Worm (Caenorhabditis elegans) whole organism, L1 larva: ENCODE data around the gene attf-2.

Experiments
- C04F5.9 ChIP-seq: sonication (generic microtip); optimal IDR thresholded peaks from 2 replicates; lab custom pipeline; 2016; ENCODE audit warnings: missing genetic modification characterization, missing compliant biosample characterization
- F16B12.6 ChIP-seq: fragments of 150-350 bp; optimal IDR thresholded peaks from 2 replicates; lab custom pipeline; 2014; ENCODE audit warnings: missing biosample characterization, missing genetic modification characterization
- alr-1 ChIP-seq: fragments of 200-800 bp; sonication (Bioruptor generic); optimal IDR thresholded peaks from 2 replicates; lab custom pipeline; 2018; ENCODE audit warnings: borderline replicate concordance, mild to moderate bottlenecking, missing genetic modification characterization, missing compliant biosample characterization
- blmp-1 ChIP-seq: fragments of 150-350 bp; optimal IDR thresholded peaks from 2 replicates; lab custom pipeline; 2014; ENCODE audit warnings: missing biosample characterization, missing genetic modification characterization
- ceh-82 ChIP-seq, 3 experiments: fragments of 150-350 bp in 1 of 3; sonication (generic microtip) in 2 of 3; optimal IDR thresholded peaks; 2 replicates each; lab custom pipeline; 2014 to 2017; ENCODE audit warnings: missing biosample characterization in 3 of 3, missing genetic modification characterization in 3 of 3
- ceh-88 ChIP-seq: fragments of 200-800 bp; sonication (Bioruptor generic); IDR thresholded peaks from 2 replicates; pipeline ENCODE4 v1.3.6; 2022; ENCODE audit warnings: missing genetic modification characterization, missing compliant biosample characterization
- dpl-1 ChIP-seq, 3 experiments: fragments of 150-350 bp in 2 of 3; sonication (generic microtip) in 1 of 3; optimal IDR thresholded peaks; 2 replicates each; lab custom pipeline; 2014 to 2017; ENCODE audit warnings: missing biosample characterization in 3 of 3, missing genetic modification characterization in 3 of 3, missing genetic modification reagents in 3 of 3
- dsc-1 ChIP-seq: sonication (generic microtip); optimal IDR thresholded peaks from 2 replicates; lab custom pipeline; 2016; ENCODE audit warnings: mild to moderate bottlenecking, missing genetic modification characterization, missing compliant biosample characterization
- efl-1 ChIP-seq, 4 experiments: fragments of 150-350 bp; optimal IDR thresholded peaks in 3 of 4; peaks in 1 of 4; 1 replicate in 1 of 4; 2 replicates in 3 of 4; lab custom pipeline; 2014; ENCODE audit warnings: missing biosample characterization in 2 of 4, missing genetic modification characterization in 2 of 4, missing genetic modification reagents in 2 of 4
- egl-13 ChIP-seq: sonication (generic microtip); optimal IDR thresholded peaks from 2 replicates; lab custom pipeline; 2016; ENCODE audit warnings: missing genotype, missing genetic modification reagents, missing genetic modification characterization, missing compliant biosample characterization
- elt-2 ChIP-seq: sonication (generic microtip); optimal IDR thresholded peaks from 2 replicates; lab custom pipeline; 2016; ENCODE audit warnings: missing genetic modification characterization, mild to moderate bottlenecking, inconsistent platforms, missing compliant biosample characterization, missing genetic modification reagents
- elt-3 ChIP-seq, 6 experiments: fragments of 150-350 bp in 1 of 6; sonication (generic microtip); optimal IDR thresholded peaks; 2 replicates each; lab custom pipeline; 2017 to 2018; ENCODE audit warnings: missing biosample characterization in 6 of 6, missing genetic modification characterization in 6 of 6, inconsistent platforms in 1 of 6
- ets-5 ChIP-seq: fragments of 200-800 bp; sonication (Bioruptor generic); IDR thresholded peaks from 2 replicates; pipeline ENCODE4 v1.3.6; 2022; ENCODE audit warnings: missing genetic modification characterization, missing compliant biosample characterization
- fos-1 ChIP-seq: fragments of 150-350 bp; optimal IDR thresholded peaks from 2 replicates; lab custom pipeline; 2014; ENCODE audit warnings: missing biosample characterization, missing genetic modification characterization
- hlh-17 ChIP-seq: fragments of 200-800 bp; sonication (Bioruptor generic); optimal IDR thresholded peaks from 2 replicates; lab custom pipeline; 2018; ENCODE audit warnings: missing genetic modification characterization, mild to moderate bottlenecking, missing compliant biosample characterization, moderate library complexity, borderline replicate concordance
- hlh-4 ChIP-seq: sonication (generic microtip); optimal IDR thresholded peaks from 2 replicates; lab custom pipeline; 2016; ENCODE audit warnings: mild to moderate bottlenecking, missing genetic modification characterization, missing compliant biosample characterization
- lin-14 ChIP-seq: fragments of 200-800 bp; sonication (Bioruptor generic); optimal IDR thresholded peaks from 2 replicates; lab custom pipeline; 2018; ENCODE audit warnings: mild to moderate bottlenecking, missing genetic modification characterization, moderate library complexity, missing compliant biosample characterization
- lin-35 ChIP-seq, 2 experiments: fragments of 150-350 bp; optimal IDR thresholded peaks; 2 replicates each; lab custom pipeline; 2014; ENCODE audit warnings: missing biosample characterization in 2 of 2, missing genetic modification characterization in 2 of 2, missing genetic modification reagents in 2 of 2
- lir-3 ChIP-seq: sonication (generic microtip); optimal IDR thresholded peaks from 2 replicates; lab custom pipeline; 2016; ENCODE audit warnings: mild to moderate bottlenecking, missing genetic modification characterization, moderate library complexity, missing compliant biosample characterization; ENCODE audit not compliant: poor library complexity
- mep-1 ChIP-seq: fragments of 150-350 bp; optimal IDR thresholded peaks from 2 replicates; lab custom pipeline; 2014; ENCODE audit warnings: missing biosample characterization, missing genetic modification characterization
- nhr-19 ChIP-seq: fragments of 200-800 bp; sonication (Bioruptor generic); conservative IDR thresholded peaks from 2 replicates; pipeline ENCODE4 v1.3.6; 2022; ENCODE audit warnings: missing genetic modification characterization, missing compliant biosample characterization
- nhr-28 ChIP-seq: fragments of 150-350 bp; optimal IDR thresholded peaks from 2 replicates; lab custom pipeline; 2014; ENCODE audit warnings: missing biosample characterization, missing genetic modification characterization
- nhr-71 ChIP-seq: sonication (generic microtip); optimal IDR thresholded peaks from 2 replicates; lab custom pipeline; 2016; ENCODE audit warnings: mild to moderate bottlenecking, missing genetic modification characterization, moderate library complexity, missing compliant biosample characterization
- nhr-77 ChIP-seq: fragments of 150-350 bp; optimal IDR thresholded peaks from 2 replicates; lab custom pipeline; 2014; ENCODE audit warnings: missing biosample characterization, missing genetic modification characterization
- nhr-84 ChIP-seq: sonication (generic microtip); optimal IDR thresholded peaks from 2 replicates; lab custom pipeline; 2017; ENCODE audit warnings: missing biosample characterization, missing genetic modification characterization
- nhr-90 ChIP-seq: sonication (generic microtip); optimal IDR thresholded peaks from 2 replicates; lab custom pipeline; 2016; ENCODE audit warnings: mild to moderate bottlenecking, missing genetic modification characterization, missing compliant biosample characterization; ENCODE audit not compliant: poor library complexity
- rnt-1 ChIP-seq: sonication (generic microtip); optimal IDR thresholded peaks from 2 replicates; lab custom pipeline; 2016; ENCODE audit warnings: mild to moderate bottlenecking, missing genetic modification characterization, moderate library complexity, missing compliant biosample characterization
- skn-1 ChIP-seq: fragments of 150-350 bp; optimal IDR thresholded peaks from 2 replicates; lab custom pipeline; 2014; ENCODE audit warnings: missing biosample characterization, missing genetic modification characterization
- snpc-4 ChIP-seq: fragments of 150-350 bp; optimal IDR thresholded peaks from 2 replicates; lab custom pipeline; 2014; ENCODE audit warnings: missing biosample characterization, missing genetic modification characterization
- unc-86 ChIP-seq: sonication (generic microtip); optimal IDR thresholded peaks from 2 replicates; lab custom pipeline; 2016; ENCODE audit warnings: missing genetic modification characterization, missing compliant biosample characterization
- unc-98 ChIP-seq: fragments of 200-800 bp; sonication (Bioruptor generic); IDR thresholded peaks from 2 replicates; pipeline ENCODE4 v1.3.6; 2022; ENCODE audit warnings: missing genetic modification characterization, missing compliant biosample characterization
- vab-15 ChIP-seq: sonication (generic microtip); optimal IDR thresholded peaks from 2 replicates; lab custom pipeline; 2017; ENCODE audit warnings: missing genotype, mild to moderate bottlenecking, missing genetic modification characterization, missing compliant biosample characterization
- ztf-11 ChIP-seq, 2 experiments: sonication (generic microtip); optimal IDR thresholded peaks; 2 replicates each; lab custom pipeline; 2016 to 2017; ENCODE audit warnings: missing genetic modification characterization in 2 of 2, missing biosample characterization in 1 of 2, missing compliant biosample characterization in 1 of 2

The attf-2 gene

ce11 chrV:7230847-7231246 is 34.9 kb upstream of the attf-2 start, which contains the start of the genes gei-6 and krr-1 (continued):
- TF ChIP-seq lin-14 (GFP tag; lab: Kevin White, UChicago) (no peak), ceh-88 (GFP tag; lab: Robert Waterston, UW) (no peak), ceh-82 (tag; optimal IDR thresholded peaks at IDR 0.05; lab: Kevin White, UChicago) (peak; percentile 7 to 52 (median 26)), dpl-1 (GFP tag; optimal IDR thresholded peaks at IDR 0.05; lab: Kevin White, UChicago) (peak; percentile 36 to 57 (median 52)), lin-35 (GFP tag; optimal IDR thresholded peaks at IDR 0.05; lab: Kevin White, UChicago) (peak; percentile 27 to 56), elt-2 (tag; lab: Kevin White, UChicago) (no peak), nhr-19 (GFP tag; lab: Robert Waterston, UW) (peak; percentile 48)

ce11 chrV:7225894-7226293 is 30.0 kb upstream of the attf-2 start:
- TF ChIP-seq efl-1 (optimal IDR thresholded peaks at IDR 0.05; lab: Kevin White, UChicago) (no peak), efl-1 (GFP tag; optimal IDR thresholded peaks at IDR 0.05 in 1 of 2; lab: Kevin White, UChicago) (peak in 1 of 2 experiments; percentile 10), fos-1 (tag; lab: Kevin White, UChicago) (no peak)

- peak; percentile 3 for TF ChIP-seq rnt-1 (tag; lab: Kevin White, UChicago)
- no peak for TF ChIP-seq C04F5.9 (tag; lab: Kevin White, UChicago)
- peak; percentile 68 for TF ChIP-seq blmp-1
- no peak for TF ChIP-seq egl-13 (tag; lab: Kevin White, UChicago)
- TF ChIP-seq lin-14 (GFP tag; lab: Kevin White, UChicago): peak; percentile 46
- TF ChIP-seq elt-3 (tag; optimal IDR thresholded peaks at IDR 0.05; lab: Kevin White, UChicago): peak in 1 of 6 experiments; percentile 38
- no peak for TF ChIP-seq ceh-88 (GFP tag; lab: Robert Waterston, UW)
- peak; percentile 20 for TF ChIP-seq mep-1
- no peak for TF ChIP-seq nhr-84
Measured at ce11 chrV:7224947-7225346, 29.0 kb upstream of the attf-2 start, which contains the start of gene fkb-3. Gene fkb-3, plus strand, starts transcription at chrV:7225223.

ce11 chrV:7224353-7224752 is 28.4 kb upstream of the attf-2 start:
- TF ChIP-seq hlh-17 (GFP tag; lab: Kevin White, UChicago): no peak
- no peak for TF ChIP-seq unc-86 (tag; lab: Kevin White, UChicago)
- no peak for TF ChIP-seq rnt-1 (tag; lab: Kevin White, UChicago)
- TF ChIP-seq hlh-4 (tag; lab: Kevin White, UChicago): no peak
- TF ChIP-seq nhr-19 (GFP tag; lab: Robert Waterston, UW): no peak
- no peak for TF ChIP-seq skn-1
- no peak for TF ChIP-seq ztf-11 (tag; optimal IDR thresholded peaks at IDR 0.05; lab: Kevin White, UChicago)
- no peak for TF ChIP-seq nhr-77 (tag; lab: Kevin White, UChicago)
- TF ChIP-seq vab-15 (tag; lab: Kevin White, UChicago): no peak
- no peak for TF ChIP-seq nhr-71
- no peak for TF ChIP-seq ets-5 (GFP tag; lab: Robert Waterston, UW)
- TF ChIP-seq nhr-28 (tag; lab: Kevin White, UChicago): no peak
- no peak for TF ChIP-seq dsc-1
- no peak for TF ChIP-seq unc-98

- TF ChIP-seq rnt-1 (tag; lab: Kevin White, UChicago) (peak; percentile 53), F16B12.6 (no peak), dsc-1 (peak; percentile 23), unc-98 (no peak), lin-14 (GFP tag; lab: Kevin White, UChicago) (peak; percentile 40), snpc-4 (tag; lab: Kevin White, UChicago) (no peak), nhr-90 (tag; lab: Kevin White, UChicago) (no peak), ceh-82 (tag; optimal IDR thresholded peaks at IDR 0.05; lab: Kevin White, UChicago) (peak in 1 of 3 experiments; percentile 2), hlh-17 (GFP tag; lab: Kevin White, UChicago) (no peak), lir-3 (tag; lab: Kevin White, UChicago) (no peak), alr-1 (tag; lab: Kevin White, UChicago) (no peak)
Measured at ce11 chrV:7223941-7224340, 28.0 kb upstream of the attf-2 start, which contains the start of gene C13F10.1. Gene C13F10.1, plus strand, starts transcription at chrV:7224078.
